Fruit fly (Drosophila melanogaster) whole organism, embryonic: ENCODE data around the gene Gga.

ENCODE experiments used
- ATbp ChIP-seq: fragments of 200-800 bp; sonication (Bioruptor generic); optimal IDR thresholded peaks from 2 replicates; lab custom pipeline; 2017; ENCODE audit warnings: missing biosample characterization, mild to moderate bottlenecking, missing genetic modification characterization, missing genetic modification reagents
- CG10147 ChIP-seq: fragments of 200-800 bp; sonication (Bioruptor generic); optimal IDR thresholded peaks from 2 replicates; lab custom pipeline; 2019; ENCODE audit warnings: missing biosample characterization, mild to moderate bottlenecking, missing genetic modification characterization, moderate library complexity
- CG10959 ChIP-seq: fragments of 200-800 bp; sonication (Bioruptor generic); IDR thresholded peaks from 2 replicates; pipeline ENCODE4 v1.3.6; 2022; ENCODE audit warnings: missing biosample characterization, missing genetic modification characterization
- CG10979 ChIP-seq: fragments of 200-800 bp; sonication (Bioruptor generic); optimal IDR thresholded peaks from 2 replicates; lab custom pipeline; 2018; ENCODE audit warnings: missing biosample characterization, mild to moderate bottlenecking, missing genetic modification characterization, moderate library complexity
- CG11696 ChIP-seq: fragments of 200-800 bp; sonication (Bioruptor generic); IDR thresholded peaks from 2 replicates; pipeline ENCODE4 v1.3.6; 2022; ENCODE audit warnings: missing biosample characterization, missing genetic modification characterization
- CG12236 ChIP-seq: fragments of 200-800 bp; sonication (Bioruptor generic); optimal IDR thresholded peaks from 2 replicates; lab custom pipeline; 2016; ENCODE audit warnings: missing biosample characterization, missing genetic modification characterization
- CG14014 ChIP-seq: fragments of 200-800 bp; sonication (Bioruptor generic); IDR thresholded peaks from 2 replicates; pipeline ENCODE4 v1.3.6; 2022; ENCODE audit warnings: missing biosample characterization, missing genetic modification characterization
- CG14050 ChIP-seq: fragments of 200-800 bp; sonication (Bioruptor generic); IDR thresholded peaks from 3 replicates; pipeline ENCODE4 v1.3.6; 2022; ENCODE audit warnings: missing biosample characterization, missing genetic modification characterization
- CG15601 ChIP-seq: fragments of 200-800 bp; sonication (Bioruptor generic); optimal IDR thresholded peaks from 3 replicates; lab custom pipeline; 2019; ENCODE audit warnings: missing biosample characterization, mild to moderate bottlenecking, missing genetic modification characterization, moderate library complexity
- CG1647 ChIP-seq: fragments of 200-800 bp; sonication (Bioruptor generic); optimal IDR thresholded peaks from 3 replicates; lab custom pipeline; 2016; ENCODE audit warnings: missing biosample characterization, missing genetic modification characterization
- CG17385 ChIP-seq: fragments of 200-800 bp; sonication (Bioruptor generic); optimal IDR thresholded peaks from 3 replicates; lab custom pipeline; 2018; ENCODE audit warnings: missing biosample characterization, mild to moderate bottlenecking, missing genetic modification characterization
- CG1792 ChIP-seq: fragments of 200-800 bp; sonication (Bioruptor generic); optimal IDR thresholded peaks from 2 replicates; lab custom pipeline; 2016; ENCODE audit warnings: missing biosample characterization, missing genetic modification characterization
- CG18476 ChIP-seq: fragments of 200-800 bp; sonication (Bioruptor generic); optimal IDR thresholded peaks from 2 replicates; lab custom pipeline; 2016; ENCODE audit warnings: missing biosample characterization, mild to moderate bottlenecking, missing genetic modification characterization
- CG2199 ChIP-seq: fragments of 200-800 bp; sonication (Bioruptor generic); IDR thresholded peaks from 3 replicates; pipeline ENCODE4 v1.3.6; 2022; ENCODE audit warnings: missing biosample characterization, missing genetic modification characterization
- CG3726 ChIP-seq: fragments of 200-800 bp; sonication (Bioruptor generic); IDR thresholded peaks from 3 replicates; pipeline ENCODE4, ENCODE4 v1.3.6; 2022; ENCODE audit warnings: missing biosample characterization, missing genetic modification characterization
- CG3995 ChIP-seq: fragments of 200-800 bp; sonication (Bioruptor generic); optimal IDR thresholded peaks from 3 replicates; lab custom pipeline; 2016; ENCODE audit warnings: missing biosample characterization, missing genetic modification characterization
- CG4730 ChIP-seq: fragments of 200-800 bp; sonication (Bioruptor generic); IDR thresholded peaks from 2 replicates; pipeline ENCODE4 v1.3.6; 2022; ENCODE audit warnings: missing biosample characterization, missing genetic modification characterization
- CG4854 ChIP-seq: fragments of 200-800 bp; sonication (Bioruptor generic); optimal IDR thresholded peaks from 2 replicates; lab custom pipeline; 2016; ENCODE audit warnings: missing biosample characterization, missing genetic modification characterization, inconsistent platforms
- CG6683 ChIP-seq: fragments of 200-800 bp; sonication (Bioruptor generic); optimal IDR thresholded peaks from 2 replicates; lab custom pipeline; 2017; ENCODE audit warnings: missing biosample characterization, mild to moderate bottlenecking, missing genetic modification characterization, missing genetic modification reagents
- CG7786 ChIP-seq: fragments of 200-800 bp; sonication (Bioruptor generic); optimal IDR thresholded peaks from 2 replicates; lab custom pipeline; 2016; ENCODE audit warnings: missing biosample characterization, missing genetic modification characterization
- CG7987 ChIP-seq: fragments of 200-800 bp; sonication (Bioruptor generic); optimal IDR thresholded peaks from 2 replicates; lab custom pipeline; 2018; ENCODE audit warnings: missing biosample characterization, mild to moderate bottlenecking, missing genetic modification characterization, moderate library complexity
- CG8290 ChIP-seq, 3 experiments: fragments of 200-800 bp; sonication (Bioruptor generic); optimal IDR thresholded peaks; 2 replicates each; lab custom pipeline; 2016 to 2019; ENCODE audit warnings: missing biosample characterization in 3 of 3, missing genetic modification characterization in 3 of 3, mild to moderate bottlenecking in 2 of 3, moderate library complexity in 1 of 3
- CG8359 ChIP-seq: fragments of 200-800 bp; sonication (Bioruptor generic); optimal IDR thresholded peaks from 2 replicates; lab custom pipeline; 2017; ENCODE audit warnings: missing biosample characterization, mild to moderate bottlenecking, missing genetic modification characterization, borderline replicate concordance
- CG8924 ChIP-seq: fragments of 200-800 bp; optimal IDR thresholded peaks from 3 replicates; lab custom pipeline; 2019; ENCODE audit warnings: missing biosample characterization, mild to moderate bottlenecking, missing genetic modification characterization, moderate library complexity
- CG8944 ChIP-seq: fragments of 200-800 bp; sonication (Bioruptor generic); optimal IDR thresholded peaks from 3 replicates; lab custom pipeline; 2016; ENCODE audit warnings: missing biosample characterization, missing genetic modification characterization
- CrebB ChIP-seq: fragments of 200-800 bp; sonication (Bioruptor generic); optimal IDR thresholded peaks from 3 replicates; lab custom pipeline; 2018; ENCODE audit warnings: missing biosample characterization, mild to moderate bottlenecking, missing genetic modification characterization
- Dbx ChIP-seq: fragments of 200-800 bp; sonication (Bioruptor generic); IDR thresholded peaks from 3 replicates; pipeline ENCODE4 v1.3.6; 2022; ENCODE audit warnings: missing biosample characterization, missing genetic modification characterization
- Deaf1 ChIP-seq: fragments of 200-800 bp; optimal IDR thresholded peaks from 3 replicates; lab custom pipeline; 2019; ENCODE audit warnings: missing biosample characterization, mild to moderate bottlenecking, missing genetic modification characterization, moderate library complexity
- Dfd ChIP-seq, 2 experiments: fragments of >200 bp; optimal IDR thresholded peaks; 2 replicates each; lab custom pipeline; 2017; ENCODE audit warnings: missing biosample characterization in 2 of 2, missing genetic modification characterization in 2 of 2
- Dip2 ChIP-seq: fragments of 200-800 bp; sonication (Bioruptor generic); IDR thresholded peaks from 2 replicates; pipeline ENCODE4 v1.3.6; 2022; ENCODE audit warnings: missing biosample characterization, missing genetic modification characterization
- Mes4 ChIP-seq: fragments of 200-800 bp; sonication (Bioruptor generic); optimal IDR thresholded peaks from 2 replicates; lab custom pipeline; 2016; ENCODE audit warnings: missing biosample characterization, missing genetic modification characterization
- Myb ChIP-seq: fragments of 200-800 bp; sonication (Bioruptor generic); optimal IDR thresholded peaks from 2 replicates; lab custom pipeline; 2016; ENCODE audit warnings: missing biosample characterization, missing genetic modification characterization
- Sin3A ChIP-seq: fragments of >200 bp; optimal IDR thresholded peaks from 2 replicates; lab custom pipeline; 2018
- Tbp ChIP-seq: fragments of >200 bp; optimal IDR thresholded peaks from 2 replicates; lab custom pipeline; 2018; ENCODE audit warnings: missing biosample characterization, missing genetic modification characterization
- ab ChIP-seq: fragments of 200-800 bp; sonication (Bioruptor generic); optimal IDR thresholded peaks from 2 replicates; lab custom pipeline; 2016; ENCODE audit warnings: missing biosample characterization, missing genetic modification characterization
- bab2 ChIP-seq: fragments of 200-800 bp; sonication (Bioruptor generic); optimal IDR thresholded peaks from 2 replicates; lab custom pipeline; 2016; ENCODE audit warnings: missing biosample characterization, missing genetic modification characterization
- bowl ChIP-seq: fragments of 200-800 bp; sonication (Bioruptor generic); IDR thresholded peaks from 2 replicates; pipeline ENCODE4 v1.3.6; 2022; ENCODE audit warnings: missing biosample characterization, missing genetic modification characterization
- cato ChIP-seq: fragments of 200-800 bp; sonication (Bioruptor generic); optimal IDR thresholded peaks from 2 replicates; lab custom pipeline; 2016; ENCODE audit warnings: missing biosample characterization, missing genetic modification characterization, borderline replicate concordance
- chn ChIP-seq: fragments of 200-800 bp; sonication (Bioruptor generic); optimal IDR thresholded peaks from 2 replicates; lab custom pipeline; 2016; ENCODE audit warnings: missing biosample characterization, missing genetic modification characterization
- crc ChIP-seq: fragments of 200-800 bp; sonication (Bioruptor generic); optimal IDR thresholded peaks from 2 replicates; lab custom pipeline; 2016; ENCODE audit warnings: missing biosample characterization, missing genetic modification characterization
- dan ChIP-seq: fragments of 200-800 bp; sonication (Bioruptor generic); IDR thresholded peaks from 2 replicates; pipeline ENCODE4 v1.3.6; 2022; ENCODE audit warnings: missing biosample characterization, missing genetic modification characterization
- fd3F ChIP-seq: fragments of 200-800 bp; sonication (Bioruptor generic); optimal IDR thresholded peaks from 2 replicates; lab custom pipeline; 2018; ENCODE audit warnings: missing biosample characterization, mild to moderate bottlenecking, missing genetic modification characterization, moderate library complexity
- gcm ChIP-seq: fragments of 200-800 bp; sonication (Bioruptor generic); optimal IDR thresholded peaks from 2 replicates; lab custom pipeline; 2019; ENCODE audit warnings: missing biosample characterization, mild to moderate bottlenecking, missing genetic modification characterization, moderate library complexity
- jumu ChIP-seq: fragments of 200-800 bp; sonication (Bioruptor generic); optimal IDR thresholded peaks from 3 replicates; lab custom pipeline; 2016; ENCODE audit warnings: missing biosample characterization, missing genetic modification characterization
- lab ChIP-seq: fragments of 200-800 bp; sonication (Bioruptor generic); optimal IDR thresholded peaks from 3 replicates; lab custom pipeline; 2017; ENCODE audit warnings: missing biosample characterization, missing genetic modification characterization, mild to moderate bottlenecking, moderate library complexity, missing genetic modification reagents
- oc ChIP-seq: fragments of 200-800 bp; sonication (Bioruptor generic); optimal IDR thresholded peaks from 2 replicates; lab custom pipeline; 2018; ENCODE audit warnings: missing biosample characterization, mild to moderate bottlenecking, missing genetic modification characterization, moderate library complexity
- pb ChIP-seq: fragments of 200-800 bp; sonication (Bioruptor generic); optimal IDR thresholded peaks from 3 replicates; lab custom pipeline; 2016; ENCODE audit warnings: missing biosample characterization, missing genetic modification characterization
- sqz ChIP-seq: fragments of 200-800 bp; sonication (Bioruptor generic); optimal IDR thresholded peaks from 3 replicates; lab custom pipeline; 2018; ENCODE audit warnings: missing biosample characterization, mild to moderate bottlenecking, missing genetic modification characterization
- tin ChIP-seq: fragments of 200-800 bp; sonication (Bioruptor generic); optimal IDR thresholded peaks from 3 replicates; lab custom pipeline; 2016; ENCODE audit warnings: missing biosample characterization, missing genetic modification characterization
- tio ChIP-seq: fragments of 200-800 bp; sonication (Bioruptor generic); optimal IDR thresholded peaks from 2 replicates; lab custom pipeline; 2017; ENCODE audit warnings: missing biosample characterization, missing genetic modification characterization, inconsistent platforms
- zen ChIP-seq: fragments of 200-800 bp; sonication (Bioruptor generic); optimal IDR thresholded peaks from 3 replicates; lab custom pipeline; 2018; ENCODE audit warnings: missing biosample characterization, mild to moderate bottlenecking, missing genetic modification characterization, moderate library complexity

The Gga gene

dm6 chrX:9646022-9646421, 45.2 kb downstream of the Gga start (continued):
- TF ChIP-seq CG10147 (GFP tag; lab: Kevin White, UChicago) (peak; percentile 91), dan (peak; percentile 90), oc (peak; percentile 95), CG3995 (GFP tag; lab: Kevin White, UChicago) (peak; percentile 72), Deaf1 (tag; lab: Kevin White, UChicago) (peak; percentile 73), CG7987 (GFP tag; lab: Kevin White, UChicago) (peak; percentile 93), bab2 (GFP tag; lab: Kevin White, UChicago) (peak; percentile 97), Mes4 (peak; percentile 96), CG14014 (GFP tag; lab: Robert Waterston, UW) (peak; percentile 97), zen (tag; lab: Kevin White, UChicago) (peak; percentile 90), CG3726 (peak; percentile 95), fd3F (GFP tag; lab: Kevin White, UChicago) (peak; percentile 90), CG4730 (GFP tag; lab: Robert Waterston, UW) (peak; percentile 95), CG10959 (GFP tag; lab: Robert Waterston, UW) (peak; percentile 94), Dfd (GFP tag; optimal IDR thresholded peaks at IDR 0.05; lab: Kevin White, UChicago) (no peak), CG1647 (peak; percentile 97), ab (peak; percentile 85), CG7786 (GFP tag; lab: Kevin White, UChicago) (peak; percentile 97), CG8924 (peak; percentile 96), CG15601 (tag; lab: Kevin White, UChicago) (peak; percentile 92), Dbx (GFP tag; lab: Robert Waterston, UW) (peak; percentile 94), Sin3A (no peak), CG12236 (GFP tag; lab: Kevin White, UChicago) (peak; percentile 94), tin (peak; percentile 98), CG10979 (tag; lab: Kevin White, UChicago) (peak; percentile 96), pb (peak; percentile 98), CrebB (tag; lab: Kevin White, UChicago) (peak; percentile 93), CG2199 (GFP tag; lab: Robert Waterston, UW) (peak; percentile 93), CG17385 (GFP tag; lab: Kevin White, UChicago) (peak; percentile 94), sqz (GFP tag; lab: Kevin White, UChicago) (peak; percentile 93), CG11696 (GFP tag; lab: Robert Waterston, UW) (peak; percentile 86), chn (GFP tag; lab: Kevin White, UChicago) (peak; percentile 98), Dip2 (GFP tag; lab: Robert Waterston, UW) (0 out of 2 replicates have a peak, but pooled peaks have one; percentile 49), tio (GFP tag; lab: Kevin White, UChicago) (peak; percentile 95), ATbp (GFP tag; lab: Kevin White, UChicago) (peak; percentile 97), CG1792 (GFP tag; lab: Kevin White, UChicago) (peak; percentile 96), gcm (GFP tag; lab: Kevin White, UChicago) (peak; percentile 97), CG18476 (peak; percentile 95), cato (GFP tag; lab: Kevin White, UChicago) (peak; percentile 92), jumu (GFP tag; lab: Kevin White, UChicago) (peak; percentile 98), CG14050 (peak; percentile 96), crc (peak; percentile 95), bowl (GFP tag; lab: Robert Waterston, UW) (peak; percentile 93), Tbp (GFP tag; lab: Kevin White, UChicago) (no peak), CG8290 (GFP tag; optimal IDR thresholded peaks at IDR 0.05; lab: Kevin White, UChicago) (peak; percentile 93), CG8290 (tag; optimal IDR thresholded peaks at IDR 0.05; lab: Kevin White, UChicago) (peak; percentile 80 to 87), Myb (GFP tag; lab: Kevin White, UChicago) (peak; percentile 87), CG8944 (peak; percentile 98), CG8359 (GFP tag; lab: Kevin White, UChicago) (peak; percentile 86), CG6683 (GFP tag; lab: Kevin White, UChicago) (peak; percentile 89), CG4854 (GFP tag; lab: Kevin White, UChicago) (peak; percentile 95), lab (GFP tag; lab: Kevin White, UChicago) (peak; percentile 98)
